Worm (Caenorhabditis elegans): ENCODE measurements around the gene R07B1.5.
A peak's percentile ranks its signal among the peaks of the same experiment; 100 is the strongest.

Gene R07B1.5

ce11 chrX:9848214-9848789 lies 15.1 kb upstream of the R07B1.5 start:
- TF ChIP-seq fos-1 (tag; optimal IDR thresholded peaks at IDR 0.05) = no peak
- TF ChIP-seq hpl-2 (GFP tag; optimal IDR thresholded peaks at IDR 0.05) = no peak
- TF ChIP-seq vab-15 (tag; optimal IDR thresholded peaks at IDR 0.05) = peak; percentile 92
- TF ChIP-seq nhr-71 (tag; optimal IDR thresholded peaks at IDR 0.05) = no peak
- no peak for TF ChIP-seq elt-3 (tag; optimal IDR thresholded peaks at IDR 0.05)
- TF ChIP-seq nhr-19 (GFP tag; conservative IDR thresholded peaks at IDR 0.05) = no peak
- peak; percentile 45 for TF ChIP-seq blmp-1 (tag; optimal IDR thresholded peaks at IDR 0.05)
- no peak for TF ChIP-seq nhr-20 (tag; optimal IDR thresholded peaks at IDR 0.05)
- no peak for TF ChIP-seq unc-98 (GFP tag; IDR thresholded peaks at IDR 0.05)
- no peak for TF ChIP-seq sptf-1 (tag; optimal IDR thresholded peaks at IDR 0.05)
- TF ChIP-seq tlp-1 (tag; optimal IDR thresholded peaks at IDR 0.05) = no peak

- TF ChIP-seq elt-2 (tag; optimal IDR thresholded peaks at IDR 0.05) = peak; percentile 22
- no peak for TF ChIP-seq efl-1 (optimal IDR thresholded peaks at IDR 0.05)
- no peak for TF ChIP-seq efl-1 (GFP tag; optimal IDR thresholded peaks at IDR 0.05 in 1 of 2)
These were observed 13.1 kb upstream of the R07B1.5 start, which contains the start of gene lec-8 for ce11 chrX:9850258-9850657. lec-8 (plus strand) TSS chrX:9850571.

DNA sequence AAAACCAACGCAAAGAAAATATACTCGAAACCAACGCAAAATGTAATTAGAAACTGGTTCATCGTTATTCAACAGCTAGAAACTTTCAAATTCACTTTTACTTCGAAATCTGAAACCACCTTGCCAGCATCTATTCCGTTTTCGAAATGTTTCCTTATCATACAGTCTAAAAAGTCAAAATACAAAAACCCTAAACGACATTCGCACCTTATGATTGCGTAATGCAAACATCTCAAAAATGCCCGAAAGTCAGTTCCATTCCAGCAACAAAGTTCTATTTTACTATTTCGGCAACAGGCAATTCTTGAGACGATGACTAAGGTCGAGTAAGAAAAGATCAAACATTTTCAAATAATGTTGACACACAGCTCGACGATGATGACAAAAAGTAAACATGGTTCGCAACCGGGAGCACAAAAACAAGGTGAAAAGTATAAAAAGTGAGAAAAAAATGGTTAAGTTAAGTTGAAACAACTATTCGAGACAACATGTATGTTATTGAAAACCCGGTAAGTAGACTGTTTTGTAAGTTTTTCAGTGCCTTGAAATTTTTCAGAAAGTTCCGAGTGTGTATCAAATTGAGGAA lies 11.5 kb upstream of the R07B1.5 start, which contains the start of gene lec-7:
Gene lec-7 (plus strand): TSS at position 297 of the 586 bp plus-strand sequence.
- TF ChIP-seq snu-23 (GFP tag; optimal IDR thresholded peaks at IDR 0.05) (no peak), elt-2 (tag; optimal IDR thresholded peaks at IDR 0.05) (peak; percentile 14), nhr-76 (tag; optimal IDR thresholded peaks at IDR 0.05) (no peak), nhr-77 (tag; optimal IDR thresholded peaks at IDR 0.05) (peak; percentile 0), C04F5.9 (tag; optimal IDR thresholded peaks at IDR 0.05) (no peak), pag-3 (tag; optimal IDR thresholded peaks at IDR 0.05; ENCODE audit: borderline replicate concordance, insufficient read depth) (no peak), lin-35 (GFP tag; optimal IDR thresholded peaks at IDR 0.05) (no peak), ces-1 (GFP tag; optimal IDR thresholded peaks at IDR 0.05) (no peak), unc-30 (tag; optimal IDR thresholded peaks at IDR 0.05) (no peak), C16A3.4 (tag; optimal IDR thresholded peaks at IDR 0.05) (no peak), irx-1 (tag; optimal IDR thresholded peaks at IDR 0.05) (no peak), zag-1 (tag; optimal IDR thresholded peaks at IDR 0.05) (no peak), nhr-85 (tag) (no peak), F16B12.6 (tag; optimal IDR thresholded peaks at IDR 0.05) (no peak), tlp-1 (tag; optimal IDR thresholded peaks at IDR 0.05) (no peak), ceh-90 (tag; optimal IDR thresholded peaks at IDR 0.05) (no peak), ztf-4 (tag; optimal IDR thresholded peaks at IDR 0.05) (no peak), skn-1 (tag; optimal IDR thresholded peaks at IDR 0.05) (peak; percentile 3), lin-39 (tag; optimal IDR thresholded peaks at IDR 0.05) (no peak), swsn-7 (tag; optimal IDR thresholded peaks at IDR 0.05) (no peak), efl-1 (optimal IDR thresholded peaks at IDR 0.05) (no peak), efl-1 (GFP tag; optimal IDR thresholded peaks at IDR 0.05 in 1 of 2) (no peak), ets-5 (GFP tag; IDR thresholded peaks at IDR 0.05) (no peak), hpl-2 (GFP tag; optimal IDR thresholded peaks at IDR 0.05) (no peak), egl-13 (tag; optimal IDR thresholded peaks at IDR 0.05) (no peak), ama-1 (optimal IDR thresholded peaks at IDR 0.05) (no peak)

ce11 chrX:9856618-9857017 lies 6.8 kb upstream of the R07B1.5 start, which contains the start of gene R07B1.11:
R07B1.11 (plus strand) TSS chrX:9856918.
- TF ChIP-seq unc-62 (GFP tag; optimal IDR thresholded peaks at IDR 0.05) (no peak), unc-86 (tag; optimal IDR thresholded peaks at IDR 0.05) (no peak), efl-3 (GFP tag; optimal IDR thresholded peaks at IDR 0.05) (no peak), lir-3 (tag; optimal IDR thresholded peaks at IDR 0.05; ENCODE audit: poor library complexity) (no peak), mep-1 (tag; optimal IDR thresholded peaks at IDR 0.05) (no peak), fkh-4 (tag; optimal IDR thresholded peaks at IDR 0.05; ENCODE audit: borderline replicate concordance) (no peak), nhr-47 (tag; optimal IDR thresholded peaks at IDR 0.05) (no peak), ama-1 (optimal IDR thresholded peaks at IDR 0.05) (no peak), snu-23 (GFP tag; optimal IDR thresholded peaks at IDR 0.05) (no peak), pax-3 (tag; optimal IDR thresholded peaks at IDR 0.05) (no peak), fos-1 (tag; optimal IDR thresholded peaks at IDR 0.05) (no peak), ceh-90 (tag; optimal IDR thresholded peaks at IDR 0.05) (no peak)

All from whole organism, L1 larva.